Worm (Caenorhabditis elegans): ENCODE data around the gene Y41E3.13.

Gene Y41E3.13

DNA sequence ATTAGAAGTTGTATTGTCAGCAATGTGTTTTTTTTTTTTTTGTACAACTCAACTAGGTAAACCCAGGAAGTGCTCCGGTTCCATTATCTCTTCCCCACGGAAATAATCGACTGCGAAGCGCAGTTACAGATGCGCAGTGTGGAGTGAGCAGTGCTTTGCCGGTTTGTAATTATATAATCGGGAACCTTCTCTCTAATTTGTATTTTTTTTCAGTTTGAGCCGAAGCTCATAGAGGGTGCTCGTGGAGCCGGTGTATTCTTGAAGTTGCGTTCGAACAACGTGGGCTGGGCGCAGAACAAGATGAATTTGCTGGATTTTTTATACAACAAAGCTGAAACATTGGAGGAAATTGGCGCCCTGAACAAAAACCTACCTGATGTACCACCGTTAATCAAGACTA is at the start of gene Y41E3.13:
Gene Y41E3.13, plus strand, starts transcription at position 301 of the 400 bp plus-strand sequence.
- TF ChIP-seq ref-1 (GFP tag; conservative IDR thresholded peaks at IDR 0.05) (no peak), cog-1 (tag; optimal IDR thresholded peaks at IDR 0.05) (no peak), klf-2 (GFP tag; conservative IDR thresholded peaks at IDR 0.05) (no peak), flt-1 (GFP tag; IDR thresholded peaks at IDR 0.05) (no peak), ztf-29 (GFP tag; IDR thresholded peaks at IDR 0.05) (no peak), T22C8.4 (GFP tag; IDR thresholded peaks at IDR 0.05) (no peak), ztf-23 (GFP tag; IDR thresholded peaks at IDR 0.05) (no peak)

DNA sequence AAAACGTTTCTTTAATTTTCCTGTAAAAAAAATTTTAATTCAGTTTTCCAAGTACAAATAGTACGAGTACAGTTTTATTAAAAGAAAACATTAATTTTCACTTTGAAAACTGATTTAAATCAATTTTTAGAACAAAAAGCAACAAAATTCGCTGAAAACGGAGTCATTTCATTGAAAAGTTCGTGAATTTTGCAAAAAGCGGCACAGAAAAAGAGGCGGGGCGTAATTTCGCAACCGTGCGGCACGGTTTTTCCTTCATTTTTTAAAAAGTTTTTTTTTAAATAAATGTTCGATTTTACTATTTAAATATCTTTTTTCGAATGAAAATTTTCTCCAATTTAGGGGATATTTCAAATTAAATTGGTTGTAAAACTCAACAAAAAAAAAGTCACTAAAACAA is 46.9 kb upstream of the Y41E3.13 start:
- TF ChIP-seq ref-1 (GFP tag; conservative IDR thresholded peaks at IDR 0.05) (no peak), T22C8.4 (GFP tag; IDR thresholded peaks at IDR 0.05) (no peak), klf-2 (GFP tag; conservative IDR thresholded peaks at IDR 0.05) (no peak), cog-1 (tag; optimal IDR thresholded peaks at IDR 0.05) (no peak), tab-1 (GFP tag; IDR thresholded peaks at IDR 0.05) (no peak), ztf-29 (GFP tag; IDR thresholded peaks at IDR 0.05) (no peak), ztf-23 (GFP tag; IDR thresholded peaks at IDR 0.05) (no peak), flt-1 (GFP tag; IDR thresholded peaks at IDR 0.05) (no peak), med-1 (GFP tag; optimal IDR thresholded peaks at IDR 0.05; ENCODE audit: insufficient read depth) (no peak)

DNA sequence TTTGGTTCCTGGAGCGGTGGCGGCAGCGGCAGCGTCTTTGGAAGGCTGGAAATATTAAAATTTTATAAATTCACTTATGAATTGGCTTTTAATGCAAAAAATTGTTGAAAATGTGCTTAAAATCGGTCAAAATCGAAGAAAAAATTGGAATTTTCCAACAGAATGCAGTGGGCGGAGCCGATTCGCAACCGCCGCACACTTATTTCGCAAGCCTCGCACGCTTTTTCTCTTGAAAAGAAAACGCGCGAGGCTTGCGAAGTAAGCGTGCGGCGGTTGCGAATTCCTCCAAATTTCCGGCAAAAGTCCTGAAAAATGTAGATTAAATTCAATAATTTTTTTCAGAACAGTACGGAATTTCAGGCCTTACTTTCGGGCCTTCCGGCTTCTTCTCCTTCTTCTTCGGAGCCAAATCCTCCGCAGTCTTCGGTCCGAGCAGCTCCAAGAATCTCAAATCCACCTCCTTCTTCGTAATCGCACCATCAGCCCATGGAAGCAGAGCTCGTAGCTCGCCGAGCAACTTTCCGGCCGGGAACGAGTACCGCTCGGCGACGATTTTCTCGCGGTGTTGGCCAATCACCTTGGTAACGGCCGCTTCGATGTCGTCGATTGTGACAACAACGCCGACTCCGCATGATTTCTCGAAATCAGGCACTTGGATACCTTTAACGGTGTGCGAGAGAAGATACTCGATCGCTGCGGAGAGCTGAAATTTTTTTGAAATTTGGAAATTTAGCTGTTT is 45.8 kb upstream of the Y41E3.13 start:
- no peak for TF ChIP-seq ztf-29 (GFP tag; IDR thresholded peaks at IDR 0.05)
- TF ChIP-seq ztf-23 (GFP tag; IDR thresholded peaks at IDR 0.05) = no peak
- no peak for TF ChIP-seq med-1 (GFP tag; optimal IDR thresholded peaks at IDR 0.05; ENCODE audit: insufficient read depth)
- no peak for TF ChIP-seq flt-1 (GFP tag; IDR thresholded peaks at IDR 0.05)
- TF ChIP-seq tab-1 (GFP tag; IDR thresholded peaks at IDR 0.05) = no peak
- no peak for TF ChIP-seq ref-1 (GFP tag; conservative IDR thresholded peaks at IDR 0.05)
- no peak for TF ChIP-seq cog-1 (tag; optimal IDR thresholded peaks at IDR 0.05)
- TF ChIP-seq klf-2 (GFP tag; conservative IDR thresholded peaks at IDR 0.05) = no peak
- no peak for TF ChIP-seq T22C8.4 (GFP tag; IDR thresholded peaks at IDR 0.05)

DNA sequence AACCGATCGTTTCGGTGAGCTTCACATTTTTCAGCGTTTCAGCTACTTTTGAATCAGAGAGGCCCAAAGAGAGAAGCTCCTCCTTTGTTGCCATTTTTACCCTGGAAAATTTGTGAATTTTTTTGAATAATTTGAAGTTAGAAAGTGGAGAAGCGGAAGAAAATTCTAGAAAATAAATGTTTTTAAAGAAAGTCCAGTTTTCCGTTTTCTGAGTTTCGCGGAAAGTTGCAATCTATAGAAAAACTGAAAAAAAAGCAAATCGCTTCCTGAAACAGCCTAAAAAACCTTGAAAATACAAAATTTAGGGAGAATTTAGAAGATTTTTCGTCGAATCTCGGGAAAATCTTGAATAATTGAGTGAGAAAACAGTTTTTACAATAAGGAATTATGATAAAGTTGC is 45.0 kb upstream of the Y41E3.13 start, which contains the start of gene qars-1:
Gene qars-1, minus strand, starts transcription at position 101 of the 400 bp plus-strand sequence.
- TF ChIP-seq ztf-23 (GFP tag; IDR thresholded peaks at IDR 0.05) = no peak
- no peak for TF ChIP-seq klf-2 (GFP tag; conservative IDR thresholded peaks at IDR 0.05)
- TF ChIP-seq flt-1 (GFP tag; IDR thresholded peaks at IDR 0.05) = no peak
- no peak for TF ChIP-seq ref-1 (GFP tag; conservative IDR thresholded peaks at IDR 0.05)

DNA sequence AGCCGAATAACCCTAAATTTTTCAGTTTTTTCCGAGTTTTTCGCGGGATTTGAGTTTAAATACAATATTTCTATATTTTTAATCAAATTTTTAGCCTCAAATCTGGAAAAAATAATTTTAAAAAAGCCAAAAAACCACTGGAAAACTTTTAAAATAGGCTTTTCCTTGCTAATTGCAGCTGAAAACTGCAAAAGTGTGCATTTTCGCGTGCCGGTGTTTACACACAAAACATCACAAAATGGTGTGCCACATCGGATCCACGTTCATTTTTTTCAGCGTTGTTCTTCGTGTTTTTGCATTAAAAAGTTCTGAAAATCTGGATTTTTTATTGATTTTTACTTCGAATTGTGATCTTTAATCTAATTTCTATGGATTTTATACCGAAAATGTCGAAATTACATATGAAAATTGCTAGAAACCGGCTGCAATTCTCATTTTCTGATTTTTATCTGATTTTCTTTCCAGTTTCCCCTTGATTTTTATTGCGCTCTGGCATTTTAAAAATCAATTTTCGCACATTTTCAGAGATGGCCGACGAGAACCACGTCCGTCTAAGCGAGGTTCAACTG is 44.5 kb upstream of the Y41E3.13 start, which contains the start of gene Y41E3.7:
Gene Y41E3.7, plus strand, starts transcription at position 519 of the 569 bp plus-strand sequence.
- TF ChIP-seq cog-1 (tag; optimal IDR thresholded peaks at IDR 0.05) = no peak
- TF ChIP-seq ref-1 (GFP tag; conservative IDR thresholded peaks at IDR 0.05) = no peak
- TF ChIP-seq ztf-29 (GFP tag; IDR thresholded peaks at IDR 0.05) = no peak
- no peak for TF ChIP-seq ztf-23 (GFP tag; IDR thresholded peaks at IDR 0.05)
- TF ChIP-seq flt-1 (GFP tag; IDR thresholded peaks at IDR 0.05) = no peak
- no peak for TF ChIP-seq klf-2 (GFP tag; conservative IDR thresholded peaks at IDR 0.05)
- no peak for TF ChIP-seq med-1 (GFP tag; optimal IDR thresholded peaks at IDR 0.05; ENCODE audit: insufficient read depth)
- no peak for TF ChIP-seq tab-1 (GFP tag; IDR thresholded peaks at IDR 0.05)
- TF ChIP-seq T22C8.4 (GFP tag; IDR thresholded peaks at IDR 0.05) = no peak

DNA sequence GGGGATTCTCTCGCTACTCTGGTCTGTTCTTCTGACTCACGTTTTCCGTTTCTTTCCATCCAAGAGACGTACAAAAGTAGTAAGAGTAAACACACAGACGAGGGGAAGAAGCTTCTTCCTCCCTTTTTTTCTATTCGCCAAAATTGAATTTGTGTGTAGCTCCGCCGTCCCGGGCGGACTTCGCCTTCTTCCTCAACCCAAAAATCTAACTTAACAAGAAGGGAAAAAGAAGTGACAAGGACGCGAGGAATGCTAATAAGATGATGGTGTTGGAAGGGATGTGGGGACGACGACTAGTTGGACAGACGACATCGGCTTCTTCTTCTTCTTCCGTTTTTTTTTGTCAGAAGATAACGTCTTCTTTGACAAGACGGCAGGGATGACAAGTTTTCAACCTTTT is 41.1 kb upstream of the Y41E3.13 start:
- no peak for TF ChIP-seq T22C8.4 (GFP tag; IDR thresholded peaks at IDR 0.05)
- TF ChIP-seq tab-1 (GFP tag; IDR thresholded peaks at IDR 0.05) = no peak
- TF ChIP-seq flt-1 (GFP tag; IDR thresholded peaks at IDR 0.05) = no peak
- no peak for TF ChIP-seq med-1 (GFP tag; optimal IDR thresholded peaks at IDR 0.05; ENCODE audit: insufficient read depth)
- TF ChIP-seq klf-2 (GFP tag; conservative IDR thresholded peaks at IDR 0.05) = no peak
- no peak for TF ChIP-seq ztf-23 (GFP tag; IDR thresholded peaks at IDR 0.05)
- TF ChIP-seq cog-1 (tag; optimal IDR thresholded peaks at IDR 0.05) = no peak
- no peak for TF ChIP-seq ref-1 (GFP tag; conservative IDR thresholded peaks at IDR 0.05)
- TF ChIP-seq ztf-29 (GFP tag; IDR thresholded peaks at IDR 0.05) = no peak

DNA sequence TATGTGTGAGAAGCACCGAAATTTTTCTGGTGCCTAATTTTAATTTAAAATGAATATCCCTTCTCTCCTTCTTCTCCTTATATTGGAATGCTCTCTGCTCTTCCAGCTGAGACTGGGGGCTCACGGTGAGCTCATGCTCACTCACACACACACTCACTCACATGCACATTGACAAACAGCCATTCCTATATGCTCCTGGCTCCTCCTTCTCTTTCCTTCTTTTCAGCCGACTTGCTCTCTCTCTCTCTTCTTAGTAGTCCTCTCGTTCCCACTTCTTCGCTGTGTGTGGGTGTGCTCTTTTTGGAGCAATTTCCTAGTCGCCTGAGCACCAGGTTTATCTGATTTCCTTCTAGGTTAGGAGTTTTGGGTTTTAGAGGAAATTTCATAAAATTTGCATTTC is 37.1 kb upstream of the Y41E3.13 start:
- TF ChIP-seq tab-1 (GFP tag; IDR thresholded peaks at IDR 0.05) (no peak), ref-1 (GFP tag; conservative IDR thresholded peaks at IDR 0.05) (no peak), cog-1 (tag; optimal IDR thresholded peaks at IDR 0.05) (no peak), T22C8.4 (GFP tag; IDR thresholded peaks at IDR 0.05) (no peak), klf-2 (GFP tag; conservative IDR thresholded peaks at IDR 0.05) (no peak), flt-1 (GFP tag; IDR thresholded peaks at IDR 0.05) (no peak), ztf-23 (GFP tag; IDR thresholded peaks at IDR 0.05) (no peak), ztf-29 (GFP tag; IDR thresholded peaks at IDR 0.05) (no peak), med-1 (GFP tag; optimal IDR thresholded peaks at IDR 0.05; ENCODE audit: insufficient read depth) (no peak)

DNA sequence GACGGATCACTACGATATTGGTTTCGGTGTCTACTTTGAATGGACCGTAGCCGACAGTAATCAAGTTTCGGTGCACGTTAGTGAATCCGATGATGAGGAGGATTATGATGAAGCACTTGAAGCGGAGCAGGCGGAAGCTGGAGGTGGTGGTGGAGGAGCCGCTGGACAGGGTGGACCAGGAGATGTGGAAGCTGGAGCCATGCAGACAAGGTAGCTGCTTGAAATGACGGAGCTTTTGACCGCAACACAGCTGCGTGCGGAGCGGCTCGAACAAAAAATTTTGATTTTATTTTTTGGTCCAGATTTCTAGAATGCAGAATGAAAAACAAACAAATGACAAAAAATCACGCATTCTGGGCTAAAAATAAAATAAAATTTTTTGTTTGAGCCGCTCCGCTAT is 33.7 kb upstream of the Y41E3.13 start:
- TF ChIP-seq tab-1 (GFP tag; IDR thresholded peaks at IDR 0.05) (no peak), cog-1 (tag; optimal IDR thresholded peaks at IDR 0.05) (no peak), klf-2 (GFP tag; conservative IDR thresholded peaks at IDR 0.05) (no peak), ref-1 (GFP tag; conservative IDR thresholded peaks at IDR 0.05) (no peak), T22C8.4 (GFP tag; IDR thresholded peaks at IDR 0.05) (no peak), ztf-29 (GFP tag; IDR thresholded peaks at IDR 0.05) (no peak), med-1 (GFP tag; optimal IDR thresholded peaks at IDR 0.05; ENCODE audit: insufficient read depth) (no peak), flt-1 (GFP tag; IDR thresholded peaks at IDR 0.05) (no peak)

DNA sequence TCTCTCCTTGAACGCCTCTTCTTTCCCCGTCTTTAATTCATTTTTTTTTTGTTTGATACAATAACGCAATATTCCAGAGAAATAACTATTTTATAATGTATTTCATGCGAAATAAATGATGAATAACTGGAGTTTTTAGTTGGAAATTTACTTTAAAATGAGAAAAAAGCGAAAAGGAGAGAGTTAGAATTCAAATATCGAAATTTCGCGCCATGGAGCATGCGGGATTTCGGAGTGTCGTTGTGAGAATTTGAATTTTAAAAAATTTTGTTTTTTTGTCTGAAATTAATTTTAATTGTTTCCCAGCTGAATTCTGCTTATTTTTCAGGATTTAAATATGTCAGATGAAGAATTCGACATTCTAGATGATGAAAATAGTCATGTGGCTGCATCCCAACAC is 32.7 kb upstream of the Y41E3.13 start, which contains the start of gene fcd-2:
Gene fcd-2, plus strand, starts transcription at position 327 of the 400 bp plus-strand sequence.
- TF ChIP-seq ztf-23 (GFP tag; IDR thresholded peaks at IDR 0.05) = peak; percentile 12; the same call in 1 of the 2 replicates
- no peak for TF ChIP-seq T22C8.4 (GFP tag; IDR thresholded peaks at IDR 0.05)

DNA sequence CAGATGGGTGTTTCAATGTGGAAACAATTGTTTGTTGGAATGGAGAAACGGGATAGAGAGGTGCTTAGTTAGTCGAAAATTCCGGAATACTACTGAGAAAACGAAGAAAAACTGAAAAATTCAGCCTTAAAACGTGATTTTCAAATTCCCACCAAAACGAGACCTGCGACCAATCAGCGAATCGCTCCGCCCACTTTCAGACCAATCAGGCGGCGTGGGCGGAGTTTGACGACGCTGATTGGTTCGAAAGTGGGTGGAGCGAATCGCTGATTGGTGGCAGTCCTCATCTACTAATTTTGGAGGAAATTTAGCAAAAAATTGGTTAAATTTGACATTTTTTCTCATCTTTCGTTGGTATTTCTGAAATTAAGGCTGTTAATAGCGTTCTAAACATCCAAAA is 30.8 kb upstream of the Y41E3.13 start:
- TF ChIP-seq med-1 (GFP tag; optimal IDR thresholded peaks at IDR 0.05; ENCODE audit: insufficient read depth) = no peak
- no peak for TF ChIP-seq cog-1 (tag; optimal IDR thresholded peaks at IDR 0.05)
- no peak for TF ChIP-seq ref-1 (GFP tag; conservative IDR thresholded peaks at IDR 0.05)
- TF ChIP-seq tab-1 (GFP tag; IDR thresholded peaks at IDR 0.05) = no peak
- TF ChIP-seq ztf-23 (GFP tag; IDR thresholded peaks at IDR 0.05) = no peak
- TF ChIP-seq T22C8.4 (GFP tag; IDR thresholded peaks at IDR 0.05) = no peak
- TF ChIP-seq flt-1 (GFP tag; IDR thresholded peaks at IDR 0.05) = no peak
- TF ChIP-seq klf-2 (GFP tag; conservative IDR thresholded peaks at IDR 0.05) = no peak
- no peak for TF ChIP-seq ztf-29 (GFP tag; IDR thresholded peaks at IDR 0.05)

Data from whole organism, midembryonic.